Fruit fly (Drosophila melanogaster) whole organism, embryonic: Measurements from ENCODE around the gene CG33325.

Source experiments
- Ada2b ChIP-seq: fragments of 200-800 bp; sonication (Bioruptor generic); IDR thresholded peaks from 2 replicates; pipeline ENCODE4 v1.3.6; 2022; ENCODE audit warnings: missing biosample characterization, missing genetic modification characterization
- Antp ChIP-seq: fragments of 200-800 bp; sonication (Bioruptor generic); optimal IDR thresholded peaks from 3 replicates; lab custom pipeline; 2016; ENCODE audit warnings: missing biosample characterization, missing genetic modification characterization
- BEAF-32 ChIP-seq: fragments of 200-800 bp; sonication (Bioruptor generic); optimal IDR thresholded peaks from 3 replicates; lab custom pipeline; 2017; ENCODE audit warnings: missing biosample characterization, missing genetic modification characterization, mild to moderate bottlenecking, moderate library complexity, missing genetic modification reagents
- Bteb2 ChIP-seq: fragments of 200-800 bp; sonication (Bioruptor generic); optimal IDR thresholded peaks from 2 replicates; lab custom pipeline; 2016; ENCODE audit warnings: missing biosample characterization, missing genetic modification characterization
- CG10274 ChIP-seq: fragments of 200-800 bp; sonication (Bioruptor generic); optimal IDR thresholded peaks from 3 replicates; lab custom pipeline; 2017; ENCODE audit warnings: missing biosample characterization, mild to moderate bottlenecking, missing genetic modification characterization
- CG10366 ChIP-seq: fragments of 200-800 bp; sonication (Bioruptor generic); IDR thresholded peaks from 2 replicates; pipeline ENCODE4 v1.3.6; 2022; ENCODE audit warnings: missing biosample characterization, missing genetic modification characterization
- CG10654 ChIP-seq: fragments of 200-800 bp; sonication (Bioruptor generic); optimal IDR thresholded peaks from 2 replicates; lab custom pipeline; 2016; ENCODE audit warnings: missing biosample characterization, missing genetic modification characterization
- CG10979 ChIP-seq: fragments of 200-800 bp; sonication (Bioruptor generic); optimal IDR thresholded peaks from 2 replicates; lab custom pipeline; 2018; ENCODE audit warnings: missing biosample characterization, mild to moderate bottlenecking, missing genetic modification characterization, moderate library complexity
- CG12104 ChIP-seq: fragments of 200-800 bp; sonication (Bioruptor generic); optimal IDR thresholded peaks from 3 replicates; lab custom pipeline; 2016; ENCODE audit warnings: missing biosample characterization, missing genetic modification characterization
- CG12744 ChIP-seq: fragments of 200-800 bp; sonication (Bioruptor generic); optimal IDR thresholded peaks from 2 replicates; lab custom pipeline; 2016; ENCODE audit warnings: missing biosample characterization, missing genetic modification characterization
- CG14965 ChIP-seq: fragments of 200-800 bp; sonication (Bioruptor generic); optimal IDR thresholded peaks from 2 replicates; lab custom pipeline; 2016; ENCODE audit warnings: missing biosample characterization, missing genetic modification characterization, borderline replicate concordance
- CG17802 ChIP-seq: fragments of 200-800 bp; sonication (Bioruptor generic); optimal IDR thresholded peaks from 2 replicates; lab custom pipeline; 2018; ENCODE audit warnings: missing biosample characterization, mild to moderate bottlenecking, missing genetic modification characterization, moderate library complexity
- CG18262 ChIP-seq: fragments of 200-800 bp; optimal IDR thresholded peaks from 3 replicates; lab custom pipeline; 2019; ENCODE audit warnings: missing biosample characterization, mild to moderate bottlenecking, missing genetic modification characterization, moderate library complexity
- CG2712 ChIP-seq: fragments of 200-800 bp; optimal IDR thresholded peaks from 3 replicates; lab custom pipeline; 2019; ENCODE audit warnings: missing biosample characterization, mild to moderate bottlenecking, missing genetic modification characterization, moderate library complexity
- CG32767 ChIP-seq: fragments of 200-800 bp; sonication (Bioruptor generic); IDR thresholded peaks from 2 replicates; pipeline ENCODE4 v1.3.6; 2022; ENCODE audit warnings: missing biosample characterization, missing genetic modification characterization
- CG3281 ChIP-seq: fragments of 200-800 bp; sonication (Bioruptor generic); optimal IDR thresholded peaks from 3 replicates; lab custom pipeline; 2017; ENCODE audit warnings: missing biosample characterization, mild to moderate bottlenecking, missing genetic modification characterization
- CG4360 ChIP-seq: fragments of 200-800 bp; sonication (Bioruptor generic); IDR thresholded peaks from 2 replicates; pipeline ENCODE4 v1.3.6; 2022; ENCODE audit warnings: missing biosample characterization, missing genetic modification characterization
- CG43689 ChIP-seq: fragments of 200-800 bp; sonication (Bioruptor generic); IDR thresholded peaks from 2 replicates; pipeline ENCODE4 v1.3.6; 2022; ENCODE audit warnings: missing biosample characterization, missing genetic modification characterization
- CG6813 ChIP-seq: fragments of 200-800 bp; sonication (Bioruptor generic); optimal IDR thresholded peaks from 2 replicates; lab custom pipeline; 2017; ENCODE audit warnings: missing biosample characterization, missing genetic modification characterization, mild to moderate bottlenecking, moderate library complexity, missing genetic modification reagents
- CG7556 ChIP-seq: fragments of 200-800 bp; sonication (Bioruptor generic); optimal IDR thresholded peaks from 2 replicates; lab custom pipeline; 2017; ENCODE audit warnings: missing biosample characterization, mild to moderate bottlenecking, missing genetic modification characterization
- CG7928 ChIP-seq: fragments of 200-800 bp; sonication (Bioruptor generic); optimal IDR thresholded peaks from 2 replicates; lab custom pipeline; 2017; ENCODE audit warnings: missing biosample characterization, mild to moderate bottlenecking, missing genetic modification characterization
- CG8388 ChIP-seq: fragments of 200-800 bp; sonication (Bioruptor generic); optimal IDR thresholded peaks from 2 replicates; lab custom pipeline; 2019; ENCODE audit warnings: missing biosample characterization, mild to moderate bottlenecking, missing genetic modification characterization, moderate library complexity
- CTCF ChIP-seq: fragments of 200-800 bp; sonication (Bioruptor generic); optimal IDR thresholded peaks from 2 replicates; lab custom pipeline; 2017; ENCODE audit warnings: missing biosample characterization, mild to moderate bottlenecking, missing genetic modification characterization, moderate library complexity
- CrebB ChIP-seq: fragments of 200-800 bp; sonication (Bioruptor generic); optimal IDR thresholded peaks from 3 replicates; lab custom pipeline; 2018; ENCODE audit warnings: missing biosample characterization, mild to moderate bottlenecking, missing genetic modification characterization
- Dad ChIP-seq: fragments of 200-800 bp; sonication (Bioruptor generic); optimal IDR thresholded peaks from 3 replicates; lab custom pipeline; 2016; ENCODE audit warnings: missing biosample characterization, missing genetic modification characterization
- Deaf1 ChIP-seq: fragments of 200-800 bp; optimal IDR thresholded peaks from 3 replicates; lab custom pipeline; 2019; ENCODE audit warnings: missing biosample characterization, mild to moderate bottlenecking, missing genetic modification characterization, moderate library complexity
- Doc3 ChIP-seq: fragments of 200-800 bp; sonication (Bioruptor generic); IDR thresholded peaks from 3 replicates; pipeline ENCODE4 v1.3.6; 2022; ENCODE audit warnings: missing biosample characterization, missing genetic modification characterization; ENCODE audit not compliant: partially characterized antibody
- Hr3 ChIP-seq: fragments of 200-800 bp; sonication (Bioruptor generic); optimal IDR thresholded peaks from 3 replicates; lab custom pipeline; 2016; ENCODE audit warnings: missing biosample characterization, missing genetic modification characterization
- Jarid2 ChIP-seq: fragments of 200-800 bp; sonication (Bioruptor generic); optimal IDR thresholded peaks from 3 replicates; lab custom pipeline; 2017; ENCODE audit warnings: mild to moderate bottlenecking, missing biosample characterization, missing genetic modification reagents, missing genetic modification characterization
- Lpt ChIP-seq: fragments of >200 bp; optimal IDR thresholded peaks from 2 replicates; lab custom pipeline; 2018; ENCODE audit warnings: missing biosample characterization, missing genetic modification characterization
- MESR4 ChIP-seq: fragments of 200-800 bp; sonication (Bioruptor generic); optimal IDR thresholded peaks from 2 replicates; lab custom pipeline; 2018; ENCODE audit warnings: missing biosample characterization, mild to moderate bottlenecking, missing genetic modification characterization, moderate library complexity
- Mrtf ChIP-seq: fragments of 200-800 bp; sonication (Bioruptor generic); IDR thresholded peaks from 3 replicates; pipeline ENCODE4 v1.3.6; 2022; ENCODE audit warnings: missing biosample characterization, missing genetic modification characterization
- NK7.1 ChIP-seq: fragments of 200-800 bp; sonication (Bioruptor generic); optimal IDR thresholded peaks from 3 replicates; lab custom pipeline; 2016; ENCODE audit warnings: missing biosample characterization, missing genetic modification characterization
- Usf ChIP-seq: fragments of 200-800 bp; sonication (Bioruptor generic); optimal IDR thresholded peaks from 2 replicates; lab custom pipeline; 2017; ENCODE audit warnings: missing genotype, missing biosample characterization, missing genetic modification characterization
- Vsx1 ChIP-seq: fragments of 200-800 bp; sonication (Bioruptor generic); optimal IDR thresholded peaks from 2 replicates; lab custom pipeline; 2017; ENCODE audit warnings: missing biosample characterization, mild to moderate bottlenecking, missing genetic modification characterization, missing genetic modification reagents
- az2 ChIP-seq: fragments of 200-800 bp; sonication (Bioruptor generic); optimal IDR thresholded peaks from 3 replicates; lab custom pipeline; 2016; ENCODE audit warnings: missing biosample characterization, missing genetic modification characterization
- dmrt11E ChIP-seq: fragments of 200-800 bp; sonication (Bioruptor generic); optimal IDR thresholded peaks from 3 replicates; lab custom pipeline; 2018; ENCODE audit warnings: missing biosample characterization, mild to moderate bottlenecking, missing genetic modification characterization, moderate library complexity
- esg ChIP-seq: fragments of 200-800 bp; sonication (Bioruptor generic); conservative IDR thresholded peaks from 2 replicates; pipeline ENCODE4 v1.3.6; 2022; ENCODE audit warnings: missing biosample characterization, missing genetic modification characterization
- gcm2 ChIP-seq: fragments of 200-800 bp; sonication (Bioruptor generic); optimal IDR thresholded peaks from 2 replicates; lab custom pipeline; 2016; ENCODE audit warnings: missing biosample characterization, missing genetic modification characterization
- gro ChIP-seq: fragments of 200-800 bp; sonication (Bioruptor generic); optimal IDR thresholded peaks from 2 replicates; lab custom pipeline; 2016; ENCODE audit warnings: missing biosample characterization, missing genetic modification characterization
- jigr1 ChIP-seq: fragments of 200-800 bp; sonication (Bioruptor generic); IDR thresholded peaks from 3 replicates; pipeline ENCODE4 v1.3.6; 2022; ENCODE audit warnings: missing biosample characterization, missing genetic modification characterization
- kni ChIP-seq: fragments of 200-800 bp; sonication (Bioruptor generic); optimal IDR thresholded peaks from 3 replicates; lab custom pipeline; 2017; ENCODE audit warnings: mild to moderate bottlenecking, missing biosample characterization, missing genetic modification reagents, missing genetic modification characterization
- maf-S ChIP-seq: fragments of 200-800 bp; sonication (Bioruptor generic); optimal IDR thresholded peaks from 2 replicates; lab custom pipeline; 2016; ENCODE audit warnings: missing biosample characterization, missing genetic modification characterization
- mam ChIP-seq: fragments of 200-800 bp; sonication (Bioruptor generic); optimal IDR thresholded peaks from 3 replicates; lab custom pipeline; 2016; ENCODE audit warnings: missing biosample characterization, missing genetic modification characterization
- pfk ChIP-seq: fragments of 200-800 bp; sonication (Bioruptor generic); optimal IDR thresholded peaks from 2 replicates; lab custom pipeline; 2018; ENCODE audit warnings: missing biosample characterization, mild to moderate bottlenecking, missing genetic modification characterization, moderate library complexity
- rib ChIP-seq: fragments of 200-800 bp; sonication (Bioruptor generic); IDR thresholded peaks from 2 replicates; pipeline ENCODE4 v1.3.6; 2022; ENCODE audit warnings: missing biosample characterization, missing genetic modification characterization
- schlank ChIP-seq: fragments of 200-800 bp; sonication (Bioruptor generic); optimal IDR thresholded peaks from 2 replicates; lab custom pipeline; 2018; ENCODE audit warnings: missing biosample characterization, mild to moderate bottlenecking, missing genetic modification characterization
- ssp ChIP-seq: fragments of 200-800 bp; sonication (Bioruptor generic); IDR thresholded peaks from 2 replicates; pipeline ENCODE4 v1.3.6; 2022; ENCODE audit warnings: missing biosample characterization, missing genetic modification characterization
- tin ChIP-seq: fragments of 200-800 bp; sonication (Bioruptor generic); optimal IDR thresholded peaks from 3 replicates; lab custom pipeline; 2016; ENCODE audit warnings: missing biosample characterization, missing genetic modification characterization
- tx ChIP-seq: fragments of 200-800 bp; sonication (Bioruptor generic); optimal IDR thresholded peaks from 2 replicates; lab custom pipeline; 2016; ENCODE audit warnings: missing biosample characterization, missing genetic modification characterization
- vnd ChIP-seq: fragments of 200-800 bp; sonication (Bioruptor generic); IDR thresholded peaks from 3 replicates; pipeline ENCODE4 v1.3.6; 2022; ENCODE audit warnings: missing biosample characterization, missing genetic modification characterization; ENCODE audit not compliant: partially characterized antibody

The CG33325 gene

DNA sequence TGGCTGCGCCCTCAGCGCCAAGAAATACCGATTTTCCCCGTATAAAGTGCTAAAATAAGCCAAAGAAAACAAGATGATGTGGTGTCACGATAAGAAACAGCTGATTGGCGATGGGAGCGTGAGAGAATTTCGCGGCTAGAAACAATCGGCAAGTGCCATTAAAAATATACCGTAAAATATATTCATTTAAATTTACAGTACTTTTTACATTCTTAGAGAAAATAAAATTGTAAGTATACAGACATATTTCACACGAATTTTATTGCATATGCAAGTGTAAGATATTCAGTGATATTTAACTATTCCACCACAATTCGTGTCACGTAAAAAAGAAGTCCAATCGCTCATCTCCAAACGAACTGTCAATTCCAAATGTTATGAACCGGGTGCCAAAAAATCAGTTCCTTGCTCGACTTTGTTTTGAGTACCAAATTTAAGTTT, 3.3 kb downstream of the CG33325 start, which contains the start of the genes Unc50, CG11755 and CG8043 (continued):
- TF ChIP-seq CG32767 (peak; percentile 32; the same call in 1 of the 2 replicates), gcm2 (GFP tag; lab: Kevin White, UChicago) (no peak), CG7556 (peak; percentile 74), CG6813 (GFP tag; lab: Kevin White, UChicago) (no peak), NK7.1 (peak; percentile 25), Dad (GFP tag; lab: Kevin White, UChicago) (peak; percentile 41), CG12744 (peak; percentile 65), CG7928 (GFP tag; lab: Kevin White, UChicago) (peak; percentile 20), CrebB (peak; percentile 64), CG8388 (peak; percentile 86), jigr1 (GFP tag; lab: Robert Waterston, UW) (peak; percentile 75; the same call in 2 of the 3 replicates), esg (GFP tag; lab: Robert Waterston, UW) (peak; percentile 63), pfk (GFP tag; lab: Kevin White, UChicago) (no peak), Doc3 (GFP tag; lab: Robert Waterston, UW) (peak; percentile 100), CG10366 (peak; percentile 48; the same call in 1 of the 2 replicates), Bteb2 (peak; percentile 53), CG10654 (peak; percentile 73), CG10274 (GFP tag; lab: Kevin White, UChicago) (no peak), CG4360 (GFP tag; lab: Robert Waterston, UW) (no peak), CG2712 (tag; lab: Kevin White, UChicago) (peak; percentile 85), CG3281 (GFP tag; lab: Kevin White, UChicago) (peak; percentile 71), CG18262 (tag; lab: Kevin White, UChicago) (peak; percentile 80), MESR4 (GFP tag; lab: Kevin White, UChicago) (peak; percentile 8), tin (GFP tag; lab: Kevin White, UChicago) (peak; percentile 77), Vsx1 (no peak), CG14965 (GFP tag; lab: Kevin White, UChicago) (no peak), rib (no peak), BEAF-32 (GFP tag; lab: Kevin White, UChicago) (peak; percentile 98), CTCF (GFP tag; lab: Kevin White, UChicago) (no peak), gro (GFP tag; lab: Kevin White, UChicago) (peak; percentile 25), Lpt (GFP tag; lab: Kevin White, UChicago) (no peak), dmrt11E (peak; percentile 77), vnd (GFP tag; lab: Robert Waterston, UW) (peak; percentile 98), kni (GFP tag; lab: Kevin White, UChicago) (peak; percentile 52), tx (GFP tag; lab: Kevin White, UChicago) (peak; percentile 53), CG17802 (no peak), Jarid2 (GFP tag; lab: Kevin White, UChicago) (no peak), Antp (GFP tag; lab: Kevin White, UChicago) (peak; percentile 53), maf-S (GFP tag; lab: Kevin White, UChicago) (peak; percentile 72), az2 (GFP tag; lab: Kevin White, UChicago) (peak; percentile 79), CG10979 (tag; lab: Kevin White, UChicago) (peak; percentile 75), schlank (tag; lab: Kevin White, UChicago) (peak; percentile 22), CG12104 (peak; percentile 64), mam (GFP tag; lab: Kevin White, UChicago) (peak; percentile 73), Mrtf (peak; percentile 66; the same call in 2 of the 3 replicates), ssp (GFP tag; lab: Robert Waterston, UW) (peak; percentile 70), Deaf1 (tag; lab: Kevin White, UChicago) (peak; percentile 51), Ada2b (GFP tag; lab: Robert Waterston, UW) (peak; percentile 36; the same call in 1 of the 2 replicates), Hr3 (GFP tag; lab: Kevin White, UChicago) (peak; percentile 78), Usf (GFP tag; lab: Kevin White, UChicago) (peak; percentile 59), CG43689 (GFP tag; lab: Robert Waterston, UW) (no peak)
